Fruit fly (Drosophila melanogaster): ENCODE data around the gene CG42833.

DNA sequence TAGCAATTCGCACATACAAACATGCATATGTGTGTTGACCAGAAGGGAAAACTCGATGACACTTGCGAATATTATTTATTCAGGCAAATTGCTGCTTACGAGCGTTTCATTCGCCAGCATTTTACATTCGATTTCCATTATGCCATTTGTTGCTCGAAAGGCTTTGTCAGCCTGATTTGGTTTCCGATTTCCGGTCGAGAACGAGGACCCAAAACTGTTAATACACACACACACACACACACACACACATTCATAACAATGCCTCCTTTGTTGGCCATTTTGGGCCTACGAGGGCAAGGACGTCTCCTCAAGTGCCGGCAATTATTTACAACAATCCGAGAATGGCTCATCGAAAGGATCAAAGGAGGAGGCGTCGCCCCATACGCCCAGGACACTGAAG, 22.2 kb upstream of the CG42833 start:
- TF ChIP-seq fd96Ca (GFP tag; IDR thresholded peaks at IDR 0.05), result no peak
- TF ChIP-seq CG15710 (tag; optimal IDR thresholded peaks at IDR 0.05), result no peak
